Worm (Caenorhabditis elegans): ENCODE results near the gene ram-5.

The ram-5 gene

ce11 chrX:14503800-14504550 is 46.0 kb upstream of the ram-5 start, which contains the start of gene M163.1 (continued):
- no peak for TF ChIP-seq elt-4 (tag; optimal IDR thresholded peaks at IDR 0.05)
- TF ChIP-seq ceh-18 (tag; optimal IDR thresholded peaks at IDR 0.05): peak; percentile 0
- TF ChIP-seq ceh-24 (tag; optimal IDR thresholded peaks at IDR 0.05): no peak
- TF ChIP-seq sdc-2 (tag; optimal IDR thresholded peaks at IDR 0.05): peak; percentile 38
- no peak for TF ChIP-seq pha-4 (tag; optimal IDR thresholded peaks at IDR 0.05)
- TF ChIP-seq fkh-10 (GFP tag; optimal IDR thresholded peaks at IDR 0.05): no peak
- no peak for TF ChIP-seq che-1 (tag; optimal IDR thresholded peaks at IDR 0.05)
- no peak for TF ChIP-seq ceh-14 (tag; optimal IDR thresholded peaks at IDR 0.05)
- peak; percentile 22 for TF ChIP-seq eyg-1 (tag; optimal IDR thresholded peaks at IDR 0.05)
- peak; percentile 3 for TF ChIP-seq nhr-232 (tag; optimal IDR thresholded peaks at IDR 0.05)
- no peak for TF ChIP-seq dve-1 (tag; optimal IDR thresholded peaks at IDR 0.05)

ce11 chrX:14504551-14504902 is 45.4 kb upstream of the ram-5 start:
- TF ChIP-seq K02D7.2 (tag; optimal IDR thresholded peaks at IDR 0.05) (no peak), lim-6 (tag; optimal IDR thresholded peaks at IDR 0.05) (no peak), sox-4 (tag; optimal IDR thresholded peaks at IDR 0.05) (no peak), elt-2 (tag; optimal IDR thresholded peaks at IDR 0.05) (peak; percentile 68), madf-2 (tag; optimal IDR thresholded peaks at IDR 0.05) (no peak), ref-2 (tag; optimal IDR thresholded peaks at IDR 0.05) (peak; percentile 33)

DNA sequence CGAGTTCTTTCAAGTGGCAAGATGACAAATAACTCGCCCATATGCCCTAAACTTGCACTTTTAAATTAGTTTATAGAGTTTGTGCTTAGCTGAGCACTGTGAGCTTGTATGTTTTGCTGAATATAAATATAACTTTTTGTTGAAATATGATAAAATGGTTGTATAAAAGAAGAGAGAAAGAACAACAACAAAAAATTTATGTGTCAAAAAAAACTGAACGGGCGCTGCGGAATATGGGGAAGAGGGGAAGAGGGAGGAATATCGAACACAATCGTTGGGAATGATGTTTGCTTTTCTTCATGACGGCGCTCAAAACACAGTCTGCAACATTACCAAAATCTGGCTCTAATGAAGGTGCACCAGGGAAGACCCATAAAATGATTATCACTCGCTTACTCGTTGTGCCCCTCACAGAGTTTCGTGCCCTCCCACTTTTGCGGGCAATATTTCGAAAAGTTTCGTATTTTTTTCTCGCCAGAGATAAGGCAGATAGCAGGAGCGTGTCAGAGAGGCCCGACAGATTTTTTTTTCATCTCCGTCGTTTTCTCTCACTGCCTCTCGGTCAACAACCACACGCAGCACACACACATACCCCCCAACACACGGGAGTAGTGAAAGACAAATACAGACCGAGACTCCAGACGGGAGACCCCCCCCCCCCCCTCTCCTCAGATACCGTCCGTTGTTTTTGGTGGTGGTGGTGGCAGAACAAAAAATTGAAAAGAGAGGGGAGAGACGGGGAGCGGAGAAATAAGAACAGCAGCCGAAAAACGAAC is 44.2 kb upstream of the ram-5 start:
- TF ChIP-seq zip-5 (tag; optimal IDR thresholded peaks at IDR 0.05): no peak
- TF ChIP-seq sdc-2 (tag; optimal IDR thresholded peaks at IDR 0.05): peak; percentile 52
- peak; percentile 34 for TF ChIP-seq ref-2 (tag; optimal IDR thresholded peaks at IDR 0.05)
- TF ChIP-seq dve-1 (tag; optimal IDR thresholded peaks at IDR 0.05): peak; percentile 25
- TF ChIP-seq ets-4 (tag; optimal IDR thresholded peaks at IDR 0.05): no peak
- peak; percentile 8 for TF ChIP-seq ceh-2 (tag; optimal IDR thresholded peaks at IDR 0.05)
- TF ChIP-seq tbx-2 (tag; optimal IDR thresholded peaks at IDR 0.05): peak; percentile 14
- peak; percentile 53 for TF ChIP-seq ceh-18 (tag; optimal IDR thresholded peaks at IDR 0.05)
- TF ChIP-seq pqm-1 (tag; optimal IDR thresholded peaks at IDR 0.05): peak; percentile 14
- peak; percentile 72 for TF ChIP-seq elt-2 (tag; optimal IDR thresholded peaks at IDR 0.05)

DNA sequence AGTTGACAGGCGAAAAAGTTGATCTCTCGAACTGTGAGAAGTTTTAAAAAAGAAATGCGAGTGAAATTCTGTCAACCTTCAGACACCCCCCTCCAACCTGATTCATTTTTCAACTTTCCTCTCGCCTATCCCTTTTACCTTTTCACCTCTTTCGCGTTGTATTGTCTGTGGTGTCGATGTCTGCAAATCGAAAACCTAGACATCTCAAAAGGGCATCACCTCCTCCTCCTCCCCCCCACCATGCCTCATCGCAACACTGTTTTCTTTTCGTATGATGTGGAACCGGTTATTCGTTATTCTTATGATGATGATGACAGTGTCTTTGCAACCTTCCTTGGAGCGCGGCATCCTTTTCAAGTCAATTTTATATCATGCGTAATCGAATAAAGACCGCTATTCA is 42.0 kb upstream of the ram-5 start:
- TF ChIP-seq Y22D7AL.16 (tag; optimal IDR thresholded peaks at IDR 0.05): no peak

DNA sequence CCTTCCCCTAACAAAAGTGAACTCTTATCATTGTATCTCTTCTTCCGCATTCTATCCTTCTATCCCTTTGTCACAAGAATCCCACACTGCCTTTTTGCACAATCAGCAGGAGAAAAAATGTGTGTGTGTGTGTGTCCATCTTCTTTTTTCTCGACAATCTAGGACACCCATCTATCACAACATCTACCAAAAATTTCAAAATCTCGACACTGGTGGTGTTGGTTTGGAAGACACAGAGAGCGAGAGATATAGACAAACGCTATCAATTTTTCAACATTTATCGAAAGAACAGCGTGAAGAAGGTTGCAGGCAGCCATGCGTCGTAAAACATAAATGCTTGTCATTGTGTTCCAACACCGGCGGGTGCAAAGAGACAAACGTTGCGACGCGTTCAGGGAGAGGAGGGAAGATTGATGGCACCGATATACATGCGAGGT is 41.1 kb upstream of the ram-5 start:
- peak; percentile 61 for TF ChIP-seq ceh-18 (tag; optimal IDR thresholded peaks at IDR 0.05)
- TF ChIP-seq rnt-1 (tag; optimal IDR thresholded peaks at IDR 0.05): peak; percentile 36
- no peak for TF ChIP-seq elt-2 (tag; optimal IDR thresholded peaks at IDR 0.05)
- TF ChIP-seq unc-55 (GFP tag; optimal IDR thresholded peaks at IDR 0.05): peak; percentile 38

DNA sequence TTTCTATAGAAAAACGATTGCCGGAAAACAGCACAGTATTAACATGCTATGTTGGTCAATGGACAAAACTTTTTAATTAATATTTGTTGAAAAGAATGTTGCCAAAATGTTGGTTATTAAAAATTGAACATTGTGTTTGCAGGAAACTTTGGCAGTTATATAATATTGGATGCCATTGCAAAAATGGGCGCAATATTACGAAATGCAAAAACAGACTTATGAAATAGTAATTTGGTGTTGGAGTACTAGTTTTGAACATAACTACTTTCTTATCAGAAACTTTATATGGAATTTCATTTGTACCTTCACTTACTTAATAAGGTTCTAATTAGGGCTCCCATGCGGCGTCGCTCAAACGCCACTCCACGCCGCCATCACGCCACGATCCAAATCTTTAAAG is 39.6 kb upstream of the ram-5 start:
- TF ChIP-seq ceh-45 (GFP tag; IDR thresholded peaks at IDR 0.05): no peak
- no peak for TF ChIP-seq ahr-1 (tag; optimal IDR thresholded peaks at IDR 0.05)
- TF ChIP-seq hlh-13 (GFP tag; optimal IDR thresholded peaks at IDR 0.05): no peak
- TF ChIP-seq ceh-6 (GFP tag; optimal IDR thresholded peaks at IDR 0.05): no peak
- no peak for TF ChIP-seq ceh-14 (tag; optimal IDR thresholded peaks at IDR 0.05)
- no peak for TF ChIP-seq odd-2 (tag; optimal IDR thresholded peaks at IDR 0.05)
- TF ChIP-seq npax-4 (tag; optimal IDR thresholded peaks at IDR 0.05): no peak
- TF ChIP-seq fkh-6 (tag; optimal IDR thresholded peaks at IDR 0.05): no peak
- no peak for TF ChIP-seq pha-4 (tag; optimal IDR thresholded peaks at IDR 0.05)
- no peak for TF ChIP-seq pqm-1 (tag; optimal IDR thresholded peaks at IDR 0.05)
- no peak for TF ChIP-seq gmeb-2 (tag; optimal IDR thresholded peaks at IDR 0.05)
- no peak for TF ChIP-seq hlh-30 (tag; optimal IDR thresholded peaks at IDR 0.05; ENCODE audit: insufficient read depth)
- no peak for TF ChIP-seq tbx-2 (tag; optimal IDR thresholded peaks at IDR 0.05)
- TF ChIP-seq unc-42 (tag; optimal IDR thresholded peaks at IDR 0.05): no peak
- TF ChIP-seq ama-1 (optimal IDR thresholded peaks at IDR 0.05): no peak
